Worm (Caenorhabditis elegans): ENCODE data around the gene C04E6.4.

Gene C04E6.4

ce11 chrV:5907090-5907489, at the start of gene C04E6.4:
Gene C04E6.4 (plus strand): TSS chrV:5907390.
- no peak for TF ChIP-seq nhr-76 (tag; optimal IDR thresholded peaks at IDR 0.05)
- TF ChIP-seq drap-1 (GFP tag; optimal IDR thresholded peaks at IDR 0.05): no peak
- no peak for TF ChIP-seq elt-1 (tag; optimal IDR thresholded peaks at IDR 0.05; ENCODE audit: borderline replicate concordance, insufficient read depth)
- no peak for TF ChIP-seq M03D4.4 (tag; optimal IDR thresholded peaks at IDR 0.05)
- no peak for TF ChIP-seq unc-39 (tag; optimal IDR thresholded peaks at IDR 0.05)
- no peak for TF ChIP-seq flh-1 (GFP tag; optimal IDR thresholded peaks at IDR 0.05)
- TF ChIP-seq ceh-39 (tag; optimal IDR thresholded peaks at IDR 0.05): no peak
- TF ChIP-seq nhr-12 (tag; optimal IDR thresholded peaks at IDR 0.05): no peak
- TF ChIP-seq ceh-43 (GFP tag; optimal IDR thresholded peaks at IDR 0.05): no peak
- no peak for TF ChIP-seq mep-1 (tag; optimal IDR thresholded peaks at IDR 0.05)
- TF ChIP-seq cnd-1 (tag; optimal IDR thresholded peaks at IDR 0.05): no peak
- TF ChIP-seq zip-8 (tag; optimal IDR thresholded peaks at IDR 0.05): no peak
- no peak for TF ChIP-seq ceh-83 (GFP tag; optimal IDR thresholded peaks at IDR 0.05)

ce11 chrV:5862479-5863188, 44.6 kb upstream of the C04E6.4 start, which contains the start of gene F26F12.8:
Gene F26F12.8 (minus strand): TSS chrV:5862529.
- TF ChIP-seq ceh-39 (tag; optimal IDR thresholded peaks at IDR 0.05) (no peak), drap-1 (GFP tag; optimal IDR thresholded peaks at IDR 0.05) (no peak), ceh-43 (GFP tag; optimal IDR thresholded peaks at IDR 0.05) (no peak), snpc-4 (tag; optimal IDR thresholded peaks at IDR 0.05) (no peak), lsy-2 (tag; optimal IDR thresholded peaks at IDR 0.05) (no peak), unc-39 (tag; optimal IDR thresholded peaks at IDR 0.05) (no peak), nhr-28 (tag; optimal IDR thresholded peaks at IDR 0.05) (no peak), lin-13 (tag; optimal IDR thresholded peaks at IDR 0.05) (no peak), mep-1 (tag; optimal IDR thresholded peaks at IDR 0.05) (no peak), blmp-1 (tag; optimal IDR thresholded peaks at IDR 0.05) (no peak), elt-3 (tag; optimal IDR thresholded peaks at IDR 0.05) (no peak), zip-8 (tag; optimal IDR thresholded peaks at IDR 0.05) (no peak), elt-1 (tag; optimal IDR thresholded peaks at IDR 0.05; ENCODE audit: borderline replicate concordance, insufficient read depth) (no peak), ztf-11 (tag; optimal IDR thresholded peaks at IDR 0.05) (no peak), flh-1 (GFP tag; optimal IDR thresholded peaks at IDR 0.05) (no peak), unc-120 (tag; optimal IDR thresholded peaks at IDR 0.05; ENCODE audit: poor library complexity, severe bottlenecking) (no peak), bed-3 (GFP tag; optimal IDR thresholded peaks at IDR 0.05) (no peak)

DNA sequence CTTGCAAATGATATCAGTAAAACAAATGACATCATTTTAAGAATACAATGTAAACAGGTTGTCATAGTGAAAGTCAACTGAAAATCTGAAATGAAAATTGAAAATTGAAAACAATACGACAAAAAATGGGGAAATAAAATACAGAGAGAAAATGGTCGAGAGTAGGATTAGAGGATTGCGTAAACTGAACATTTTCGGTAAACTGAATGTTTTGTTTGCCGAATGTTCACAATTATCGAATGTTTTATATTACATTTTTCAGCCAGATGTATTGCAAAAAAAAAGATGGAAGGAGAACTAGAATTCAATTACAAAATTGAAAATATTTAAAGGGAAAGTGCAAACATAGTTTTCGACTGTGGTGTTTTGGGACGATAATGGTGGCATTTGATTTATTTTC, 42.1 kb upstream of the C04E6.4 start, which contains the start of gene F26F12.5:
TSS of gene F26F12.5 (minus strand) at position 101 of the 400 bp plus-strand sequence.
- TF ChIP-seq M03D4.4 (tag; optimal IDR thresholded peaks at IDR 0.05) (no peak), elt-1 (tag; optimal IDR thresholded peaks at IDR 0.05; ENCODE audit: borderline replicate concordance, insufficient read depth) (no peak), snpc-4 (tag; optimal IDR thresholded peaks at IDR 0.05) (no peak), ces-1 (GFP tag; optimal IDR thresholded peaks at IDR 0.05) (no peak), nhr-12 (tag; optimal IDR thresholded peaks at IDR 0.05) (no peak), ceh-43 (GFP tag; optimal IDR thresholded peaks at IDR 0.05) (no peak), drap-1 (GFP tag; optimal IDR thresholded peaks at IDR 0.05) (no peak), lin-13 (tag; optimal IDR thresholded peaks at IDR 0.05) (no peak), blmp-1 (tag; optimal IDR thresholded peaks at IDR 0.05) (no peak), bed-3 (GFP tag; optimal IDR thresholded peaks at IDR 0.05) (no peak), mab-5 (tag; optimal IDR thresholded peaks at IDR 0.05) (no peak), nhr-28 (tag; optimal IDR thresholded peaks at IDR 0.05) (no peak), tbx-8 (GFP tag; optimal IDR thresholded peaks at IDR 0.05) (no peak), cnd-1 (tag; optimal IDR thresholded peaks at IDR 0.05) (no peak), mep-1 (tag; optimal IDR thresholded peaks at IDR 0.05) (no peak), mls-2 (tag; optimal IDR thresholded peaks at IDR 0.05) (no peak), ceh-83 (GFP tag; optimal IDR thresholded peaks at IDR 0.05) (no peak), sem-2 (GFP tag; optimal IDR thresholded peaks at IDR 0.05) (no peak)

DNA sequence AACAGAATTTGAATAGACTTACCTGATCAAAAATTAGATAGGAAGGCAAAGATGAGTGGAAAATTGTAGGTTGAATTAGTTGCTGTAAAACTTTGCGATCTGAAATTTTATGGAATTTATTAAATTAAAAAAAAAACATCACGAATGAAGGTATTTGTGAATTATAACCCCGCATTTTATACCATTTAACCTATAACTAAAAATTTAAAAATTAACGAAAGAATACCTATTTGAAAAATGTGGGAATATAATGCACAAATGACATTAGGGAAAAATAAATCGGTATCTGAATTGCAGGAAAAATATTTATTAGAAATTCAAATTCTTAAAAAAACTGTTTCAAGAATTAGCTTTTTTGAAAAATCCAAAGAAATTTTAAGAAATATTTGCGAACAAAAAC, 38.0 kb upstream of the C04E6.4 start, which contains the start of gene F26F12.4:
TSS of gene F26F12.4 (minus strand) at position 101 of the 400 bp plus-strand sequence.
- TF ChIP-seq nhr-76 (tag; optimal IDR thresholded peaks at IDR 0.05) (no peak), M03D4.4 (tag; optimal IDR thresholded peaks at IDR 0.05) (no peak), pha-4 (tag; optimal IDR thresholded peaks at IDR 0.05) (no peak), blmp-1 (tag; optimal IDR thresholded peaks at IDR 0.05) (no peak), mep-1 (tag; optimal IDR thresholded peaks at IDR 0.05) (no peak), mab-5 (tag; optimal IDR thresholded peaks at IDR 0.05) (no peak), elt-1 (tag; optimal IDR thresholded peaks at IDR 0.05; ENCODE audit: borderline replicate concordance, insufficient read depth) (no peak), unc-62 (GFP tag; optimal IDR thresholded peaks at IDR 0.05) (no peak), ham-2 (GFP tag; optimal IDR thresholded peaks at IDR 0.05) (no peak), mls-2 (tag; optimal IDR thresholded peaks at IDR 0.05) (no peak), unc-39 (tag; optimal IDR thresholded peaks at IDR 0.05) (no peak), cnd-1 (tag; optimal IDR thresholded peaks at IDR 0.05) (no peak)

All from whole organism, mixed stage, embryonic.